Worm (Caenorhabditis elegans): Measurements from ENCODE around the gene F58G1.3.
A peak's percentile ranks its signal among the peaks of the same experiment; 100 is the strongest.

Gene F58G1.3

DNA sequence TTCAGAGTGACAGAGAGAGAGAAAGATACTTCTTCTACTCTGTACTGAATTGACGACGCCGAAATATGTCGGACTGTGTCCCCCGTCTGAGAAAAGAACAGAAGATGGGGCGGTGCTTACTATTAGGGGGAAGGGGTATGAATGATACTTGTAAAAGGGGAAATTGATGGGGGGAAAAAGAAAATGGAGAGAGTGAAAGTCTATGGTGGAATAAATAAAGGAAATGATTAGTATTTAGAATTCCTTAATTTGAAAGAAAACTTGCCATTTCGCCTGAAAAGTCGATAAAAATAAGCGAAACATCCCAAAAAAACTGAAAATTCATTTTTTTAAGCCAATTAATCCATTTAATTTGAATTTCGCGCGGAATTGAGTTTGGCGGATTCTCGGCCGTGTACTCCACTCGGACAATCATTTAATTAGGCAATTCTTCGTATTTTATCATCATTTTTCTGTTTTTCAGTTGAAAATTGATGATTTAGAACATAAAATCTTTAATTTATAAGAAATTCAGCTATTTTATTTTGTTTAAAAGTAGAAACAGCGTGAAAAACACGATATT lies 13.5 kb downstream of the F58G1.3 start, which contains the start of gene F35C5.12:
TSS of gene F35C5.12 (minus strand) at position 51 of the 562 bp plus-strand sequence.
- peak; percentile 33 for TF ChIP-seq unc-120 (tag; optimal IDR thresholded peaks at IDR 0.05; ENCODE audit: poor library complexity, severe bottlenecking)
- TF ChIP-seq tbx-8 (GFP tag; optimal IDR thresholded peaks at IDR 0.05) = no peak
- TF ChIP-seq cnd-1 (tag; optimal IDR thresholded peaks at IDR 0.05) = no peak
- TF ChIP-seq unc-39 (tag; optimal IDR thresholded peaks at IDR 0.05) = no peak
- TF ChIP-seq sptf-1 (tag; optimal IDR thresholded peaks at IDR 0.05) = no peak
- no peak for TF ChIP-seq snpc-4 (tag; optimal IDR thresholded peaks at IDR 0.05)
- TF ChIP-seq ceh-43 (GFP tag; optimal IDR thresholded peaks at IDR 0.05) = no peak
- no peak for TF ChIP-seq ham-2 (GFP tag; optimal IDR thresholded peaks at IDR 0.05)

DNA sequence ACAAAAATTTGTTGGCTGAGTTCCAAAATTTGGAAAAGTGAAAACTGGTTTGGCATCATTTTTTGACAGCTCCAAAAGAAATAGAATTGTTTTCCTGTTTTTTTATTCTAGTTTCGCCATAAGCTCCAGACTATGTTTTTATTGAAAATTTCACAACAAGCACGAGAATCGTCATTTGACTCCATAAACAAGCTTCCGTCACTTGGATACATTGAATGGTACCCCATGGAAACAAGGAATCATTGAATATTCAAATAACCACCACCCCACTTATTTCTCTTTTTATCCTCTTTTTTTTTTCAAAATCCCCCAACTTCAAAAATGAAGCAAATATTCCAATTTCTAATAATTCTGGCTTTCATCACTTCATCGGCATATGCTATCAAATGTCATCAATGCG lies 19.4 kb downstream of the F58G1.3 start, which contains the start of gene ddn-2:
TSS of gene ddn-2 (plus strand) at position 301 of the 400 bp plus-strand sequence.
- TF ChIP-seq bed-3 (GFP tag; optimal IDR thresholded peaks at IDR 0.05) (no peak), ztf-11 (tag; optimal IDR thresholded peaks at IDR 0.05) (no peak), nhr-2 (tag; optimal IDR thresholded peaks at IDR 0.05) (no peak), mab-5 (tag; optimal IDR thresholded peaks at IDR 0.05) (no peak), sem-2 (GFP tag; optimal IDR thresholded peaks at IDR 0.05) (no peak), ceh-39 (tag; optimal IDR thresholded peaks at IDR 0.05) (no peak), nhr-28 (tag; optimal IDR thresholded peaks at IDR 0.05) (no peak), M03D4.4 (tag; optimal IDR thresholded peaks at IDR 0.05) (no peak)

DNA sequence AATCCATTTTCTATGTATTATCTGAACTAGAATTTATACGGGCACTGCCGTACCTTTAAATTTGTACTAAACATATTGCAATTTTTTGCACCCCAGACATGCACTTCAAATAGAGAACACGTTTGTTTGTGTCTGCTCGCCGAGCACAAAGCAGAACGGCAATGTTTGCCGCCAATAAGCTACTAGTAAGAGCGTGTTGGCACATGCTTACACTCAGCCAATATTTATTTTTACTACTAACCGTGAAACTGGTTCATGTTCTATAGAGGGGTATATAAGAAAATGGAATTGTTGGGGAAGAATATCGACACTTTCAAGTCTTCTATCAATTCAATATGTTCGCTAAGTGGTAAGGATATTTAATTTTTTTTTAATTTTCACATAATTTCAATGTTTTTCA lies 21.1 kb downstream of the F58G1.3 start, which contains the start of gene nspb-11:
TSS of gene nspb-11 (plus strand) at position 301 of the 400 bp plus-strand sequence.
- TF ChIP-seq elt-3 (tag; optimal IDR thresholded peaks at IDR 0.05) = no peak
- TF ChIP-seq nhr-28 (tag; optimal IDR thresholded peaks at IDR 0.05) = no peak
- no peak for TF ChIP-seq unc-62 (GFP tag; optimal IDR thresholded peaks at IDR 0.05)
- no peak for TF ChIP-seq mls-2 (tag; optimal IDR thresholded peaks at IDR 0.05)
- TF ChIP-seq cnd-1 (tag; optimal IDR thresholded peaks at IDR 0.05) = no peak
- no peak for TF ChIP-seq lin-13 (tag; optimal IDR thresholded peaks at IDR 0.05)
- TF ChIP-seq elt-1 (tag; optimal IDR thresholded peaks at IDR 0.05; ENCODE audit: borderline replicate concordance, insufficient read depth) = no peak
- no peak for TF ChIP-seq tbx-8 (GFP tag; optimal IDR thresholded peaks at IDR 0.05)
- TF ChIP-seq hlh-1 (tag; optimal IDR thresholded peaks at IDR 0.05) = no peak
- no peak for TF ChIP-seq blmp-1 (tag; optimal IDR thresholded peaks at IDR 0.05)
- TF ChIP-seq mab-5 (tag; optimal IDR thresholded peaks at IDR 0.05) = no peak
- TF ChIP-seq mep-1 (tag; optimal IDR thresholded peaks at IDR 0.05) = no peak
- TF ChIP-seq ceh-43 (GFP tag; optimal IDR thresholded peaks at IDR 0.05) = no peak
- TF ChIP-seq flh-1 (GFP tag; optimal IDR thresholded peaks at IDR 0.05) = no peak
- TF ChIP-seq bed-3 (GFP tag; optimal IDR thresholded peaks at IDR 0.05) = no peak
- TF ChIP-seq ces-1 (GFP tag; optimal IDR thresholded peaks at IDR 0.05) = no peak
- no peak for TF ChIP-seq M03D4.4 (tag; optimal IDR thresholded peaks at IDR 0.05)
- no peak for TF ChIP-seq ham-2 (GFP tag; optimal IDR thresholded peaks at IDR 0.05)
- no peak for TF ChIP-seq nhr-76 (tag; optimal IDR thresholded peaks at IDR 0.05)

ce11 chrII:12904174-12904573 lies 24.0 kb downstream of the F58G1.3 start, which contains the start of gene clec-66:
TSS of gene clec-66 (plus strand) at chrII:12904398.
- TF ChIP-seq unc-120 (tag; optimal IDR thresholded peaks at IDR 0.05; ENCODE audit: poor library complexity, severe bottlenecking) (no peak), unc-62 (GFP tag; optimal IDR thresholded peaks at IDR 0.05) (no peak), lin-13 (tag; optimal IDR thresholded peaks at IDR 0.05) (no peak), zip-8 (tag; optimal IDR thresholded peaks at IDR 0.05) (no peak), nhr-76 (tag; optimal IDR thresholded peaks at IDR 0.05) (no peak), nhr-2 (tag; optimal IDR thresholded peaks at IDR 0.05) (no peak), ham-2 (GFP tag; optimal IDR thresholded peaks at IDR 0.05) (no peak), snpc-4 (tag; optimal IDR thresholded peaks at IDR 0.05) (no peak), tbx-8 (GFP tag; optimal IDR thresholded peaks at IDR 0.05) (no peak), elt-1 (tag; optimal IDR thresholded peaks at IDR 0.05; ENCODE audit: borderline replicate concordance, insufficient read depth) (no peak), hlh-1 (tag; optimal IDR thresholded peaks at IDR 0.05) (no peak), nhr-237 (tag; optimal IDR thresholded peaks at IDR 0.05) (no peak), drap-1 (GFP tag; optimal IDR thresholded peaks at IDR 0.05) (no peak), blmp-1 (tag; optimal IDR thresholded peaks at IDR 0.05) (no peak), sem-2 (GFP tag; optimal IDR thresholded peaks at IDR 0.05) (no peak), sptf-1 (tag; optimal IDR thresholded peaks at IDR 0.05) (no peak), mls-2 (tag; optimal IDR thresholded peaks at IDR 0.05) (no peak), pha-4 (tag; optimal IDR thresholded peaks at IDR 0.05) (no peak), ceh-83 (GFP tag; optimal IDR thresholded peaks at IDR 0.05) (no peak), mab-5 (tag; optimal IDR thresholded peaks at IDR 0.05) (no peak)

Data from whole organism, mixed stage, embryonic.